Worm (Caenorhabditis elegans) whole organism, L4 larva: Measurements from ENCODE around the gene hrg-3.

Experiments
- mdl-1 ChIP-seq, 2 experiments: fragments of 150-350 bp in 1 of 2; sonication (generic microtip) in 1 of 2; optimal IDR thresholded peaks; 2 replicates each; lab custom pipeline; 2014 to 2017; ENCODE audit warnings: missing biosample characterization in 2 of 2, missing genetic modification characterization in 2 of 2
- unc-130 ChIP-seq: sonication (generic microtip); optimal IDR thresholded peaks from 2 replicates; lab custom pipeline; 2016; ENCODE audit warnings: missing genetic modification reagents, missing genetic modification characterization, missing compliant biosample characterization
- unc-62 ChIP-seq, 3 experiments: fragments of 150-350 bp in 1 of 3; sonication (generic microtip); optimal IDR thresholded peaks in 2 of 3; peaks in 1 of 3; 1 replicate in 1 of 3; 2 replicates in 2 of 3; lab custom pipeline; 2014 to 2017; ENCODE audit warnings: missing biosample characterization in 3 of 3, missing genetic modification characterization in 3 of 3, missing genetic modification reagents in 3 of 3, missing genotype in 1 of 3

- no peak for TF ChIP-seq mdl-1 (tag; optimal IDR thresholded peaks at IDR 0.05; lab: Kevin White, UChicago)
- TF ChIP-seq unc-130 (GFP tag; lab: Kevin White, UChicago) = no peak
- TF ChIP-seq unc-62 (GFP tag; optimal IDR thresholded peaks at IDR 0.05 in 1 of 2; lab: Kevin White, UChicago) = no peak
- no peak for TF ChIP-seq unc-62 (tag; optimal IDR thresholded peaks at IDR 0.05; lab: Kevin White, UChicago)
Measured at ce11 chrV:9755725-9756124, 543 bp upstream of the hrg-3 start, which contains the start of gene F58E6.8.
